Worm (Caenorhabditis elegans) whole organism, L4 larva: ENCODE measurements around the gene C03C10.7.

Experiments
- ZK337.2 ChIP-seq: fragments of 200-800 bp; sonication (Bioruptor generic); IDR thresholded peaks from 2 replicates; pipeline ENCODE4 v1.3.6; 2022; ENCODE audit warnings: missing genetic modification reagents, missing genetic modification characterization, missing compliant biosample characterization
- lin-13 ChIP-seq: fragments of 150-350 bp; optimal IDR thresholded peaks from 2 replicates; lab custom pipeline; 2014; ENCODE audit warnings: missing biosample characterization, missing genetic modification reagents, missing genetic modification characterization
- lir-3 ChIP-seq: sonication (generic microtip); optimal IDR thresholded peaks from 2 replicates; lab custom pipeline; 2016; ENCODE audit warnings: mild to moderate bottlenecking, missing genetic modification characterization, missing compliant biosample characterization
- madf-5 ChIP-seq, 2 experiments: fragments of 200-800 bp; sonication (Bioruptor generic); IDR thresholded peaks; 2 replicates each; pipeline ENCODE4 v1.3.6; 2022; ENCODE audit warnings: missing compliant biosample characterization in 2 of 2, missing genetic modification characterization in 2 of 2
- mdt-29 ChIP-seq: fragments of 200-800 bp; sonication (Bioruptor generic); IDR thresholded peaks from 2 replicates; pipeline ENCODE4 v1.3.6; 2022; ENCODE audit warnings: missing genetic modification reagents, missing genetic modification characterization, missing compliant biosample characterization
- nhr-42 ChIP-seq: fragments of 200-800 bp; sonication (Bioruptor generic); IDR thresholded peaks from 2 replicates; pipeline ENCODE4 v1.3.6; 2022; ENCODE audit warnings: missing genetic modification characterization, missing compliant biosample characterization
- set-16 ChIP-seq: fragments of 200-800 bp; sonication (Bioruptor generic); IDR thresholded peaks from 2 replicates; pipeline ENCODE4 v1.3.6; 2022; ENCODE audit warnings: missing genetic modification reagents, missing genetic modification characterization, missing compliant biosample characterization
- snpc-4 ChIP-seq: fragments of 150-350 bp; optimal IDR thresholded peaks from 2 replicates; lab custom pipeline; 2014; ENCODE audit warnings: missing biosample characterization, missing genetic modification characterization
- spr-3 ChIP-seq: fragments of 200-800 bp; sonication (Bioruptor generic); optimal IDR thresholded peaks from 2 replicates; lab custom pipeline; 2018; ENCODE audit warnings: mild to moderate bottlenecking, missing genetic modification characterization, missing compliant biosample characterization
- vab-7 ChIP-seq: fragments of 200-800 bp; sonication (Bioruptor generic); IDR thresholded peaks from 2 replicates; pipeline ENCODE4 v1.3.6; 2022; ENCODE audit warnings: missing genetic modification reagents, missing genetic modification characterization, missing compliant biosample characterization

DNA sequence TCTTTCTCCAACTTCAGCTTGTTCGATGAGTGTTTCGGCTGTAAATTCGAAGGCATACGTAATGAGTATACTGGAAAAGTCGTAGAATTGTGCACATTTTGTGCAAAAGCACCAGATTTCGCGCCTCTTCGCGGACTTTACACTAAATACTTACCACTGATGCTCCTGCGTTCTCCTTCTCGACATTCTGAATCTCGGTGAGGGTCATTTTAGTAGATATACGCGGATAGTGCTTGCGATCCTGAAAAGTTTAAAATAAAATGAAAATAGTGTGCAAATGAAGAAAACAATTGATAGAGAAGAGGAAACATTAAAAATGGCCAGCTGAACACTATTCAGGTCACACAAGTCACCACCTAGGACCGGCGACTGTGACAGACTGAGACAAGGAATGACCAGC is 1.2 kb upstream of the C03C10.7 start, which contains the start of gene rnr-2:
- TF ChIP-seq snpc-4 (tag; lab: Kevin White, UChicago) (no peak), set-16 (GFP tag; lab: Robert Waterston, UW) (no peak), lin-13 (GFP tag; lab: Kevin White, UChicago) (no peak), ZK337.2 (GFP tag; lab: Robert Waterston, UW) (no peak), lir-3 (tag; lab: Kevin White, UChicago) (no peak), nhr-42 (no peak), madf-5 (GFP tag; IDR thresholded peaks at IDR 0.05; lab: Robert Waterston, UW) (no peak), mdt-29 (GFP tag; lab: Robert Waterston, UW) (no peak), vab-7 (GFP tag; lab: Robert Waterston, UW) (no peak), spr-3 (GFP tag; lab: Kevin White, UChicago) (no peak)
